Worm (Caenorhabditis elegans): Measurements from ENCODE around the gene K07H8.12.
A peak's percentile ranks its signal among the peaks of the same experiment; 100 is the strongest.

Gene K07H8.12

DNA sequence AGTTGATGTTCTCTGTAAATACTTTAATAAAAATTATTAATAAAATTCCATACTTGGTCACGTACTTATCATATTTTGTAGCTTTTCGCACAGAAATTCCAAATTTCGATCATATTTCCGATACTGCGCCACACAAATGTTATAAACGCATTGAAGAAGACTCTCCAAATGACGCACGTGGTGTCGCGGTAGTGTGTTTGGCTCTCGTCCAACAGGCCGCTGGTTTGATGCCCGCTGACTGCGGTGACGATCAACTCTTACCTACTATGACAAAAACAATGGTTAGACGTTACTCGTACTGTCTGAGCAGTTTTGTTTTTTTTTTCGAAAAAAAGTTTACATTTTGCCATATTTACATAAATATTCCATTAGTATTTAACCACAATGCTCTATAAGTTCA lies 23.7 kb downstream of the K07H8.12 start (continued):
- TF ChIP-seq mes-2 (tag; optimal IDR thresholded peaks at IDR 0.05; ENCODE audit: poor library complexity, severe bottlenecking): no peak
- no peak for TF ChIP-seq cey-2 (tag; optimal IDR thresholded peaks at IDR 0.05; ENCODE audit: borderline replicate concordance, insufficient read depth)
- TF ChIP-seq dmd-6 (GFP tag; IDR thresholded peaks at IDR 0.05): peak; percentile 78
- TF ChIP-seq snpc-1.2 (GFP tag; IDR thresholded peaks at IDR 0.05): peak; percentile 93; the same call in 1 of the 2 replicates
- peak; percentile 84 for TF ChIP-seq nhr-102 (tag; optimal IDR thresholded peaks at IDR 0.05)
- 0 out of 2 replicates have a peak, but pooled peaks have one; percentile 59 for TF ChIP-seq ZK337.2 (GFP tag; IDR thresholded peaks at IDR 0.05)
- peak; percentile 80 for TF ChIP-seq Y48G9A.11 (GFP tag; IDR thresholded peaks at IDR 0.05)

ce11 chrIV:8251346-8251745 lies 25.2 kb downstream of the K07H8.12 start:
- TF ChIP-seq hlh-11 (tag; optimal IDR thresholded peaks at IDR 0.05) (peak; percentile 21), dmd-6 (GFP tag; IDR thresholded peaks at IDR 0.05) (peak; percentile 75), fkh-10 (GFP tag; optimal IDR thresholded peaks at IDR 0.05) (no peak), nhr-77 (tag; optimal IDR thresholded peaks at IDR 0.05) (peak; percentile 6), nhr-28 (tag; optimal IDR thresholded peaks at IDR 0.05) (peak; percentile 38), pqm-1 (tag; optimal IDR thresholded peaks at IDR 0.05) (peak; percentile 29), mep-1 (tag; optimal IDR thresholded peaks at IDR 0.05) (peak; percentile 26), rbr-2 (tag; optimal IDR thresholded peaks at IDR 0.05) (no peak), dmd-9 (GFP tag; IDR thresholded peaks at IDR 0.05) (no peak), nhr-41 (GFP tag; IDR thresholded peaks at IDR 0.05) (no peak), mdl-1 (tag; optimal IDR thresholded peaks at IDR 0.05) (peak in 1 of 2 experiments; percentile 45), nhr-10 (tag; optimal IDR thresholded peaks at IDR 0.05) (no peak), ceh-20 (GFP tag; IDR thresholded peaks at IDR 0.05) (no peak), dve-1 (tag; optimal IDR thresholded peaks at IDR 0.05; ENCODE audit: insufficient read depth) (peak; percentile 69), madf-9 (GFP tag; conservative IDR thresholded peaks at IDR 0.05) (no peak), ceh-82 (tag; optimal IDR thresholded peaks at IDR 0.05) (no peak), sdz-12 (GFP tag; optimal IDR thresholded peaks at IDR 0.05) (no peak), daf-16 (GFP tag; optimal IDR thresholded peaks at IDR 0.05) (no peak), daf-16 (tag; optimal IDR thresholded peaks at IDR 0.05) (no peak), R02D3.7 (tag; optimal IDR thresholded peaks at IDR 0.05) (no peak)

ce11 chrIV:8247341-8247740 lies 29.2 kb downstream of the K07H8.12 start:
- TF ChIP-seq madf-9 (GFP tag; conservative IDR thresholded peaks at IDR 0.05) (no peak), aha-1 (tag) (peak; percentile 31)

ce11 chrIV:8244112-8244511 lies 32.4 kb downstream of the K07H8.12 start, which contains the start of gene T09A12.1:
Gene T09A12.1 (plus strand): TSS chrIV:8244412.
- TF ChIP-seq set-16 (GFP tag; IDR thresholded peaks at IDR 0.05) (no peak), snpc-1.2 (GFP tag; IDR thresholded peaks at IDR 0.05) (no peak), lir-3 (tag; optimal IDR thresholded peaks at IDR 0.05) (no peak), T20F7.1 (GFP tag; optimal IDR thresholded peaks at IDR 0.05) (no peak)

DNA sequence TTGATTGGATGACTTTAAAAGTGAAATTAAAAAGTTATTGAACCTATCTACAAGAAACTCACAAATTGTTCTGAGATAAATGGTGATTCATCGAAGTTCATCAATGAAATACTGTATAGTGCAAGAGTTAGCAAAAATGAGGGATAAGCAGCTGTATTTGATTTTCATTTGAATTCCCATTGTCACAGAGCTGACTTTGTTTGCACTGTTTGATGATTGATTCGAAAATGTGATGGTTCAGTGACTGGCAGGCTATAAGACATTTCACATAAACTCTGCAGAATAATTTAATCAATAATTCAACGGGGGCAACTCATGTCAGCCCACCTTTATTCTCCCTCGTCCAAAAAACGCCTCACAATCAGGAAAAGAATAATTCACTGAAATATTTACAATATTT lies 32.9 kb downstream of the K07H8.12 start, which contains the start of gene T09A12.8:
Gene T09A12.8 (minus strand): TSS at position 101 of the 400 bp plus-strand sequence.
- TF ChIP-seq duxl-1 (tag; optimal IDR thresholded peaks at IDR 0.05; ENCODE audit: poor library complexity): no peak
- TF ChIP-seq nhr-42 (GFP tag; IDR thresholded peaks at IDR 0.05): no peak
- no peak for TF ChIP-seq ceh-32 (tag; optimal IDR thresholded peaks at IDR 0.05; ENCODE audit: poor library complexity)
- no peak for TF ChIP-seq ZK337.2 (GFP tag; IDR thresholded peaks at IDR 0.05)
- no peak for TF ChIP-seq fkh-10 (GFP tag; optimal IDR thresholded peaks at IDR 0.05)
- no peak for TF ChIP-seq skn-1 (tag; optimal IDR thresholded peaks at IDR 0.05)
- TF ChIP-seq pha-4 (GFP tag; IDR thresholded peaks at IDR 0.05): no peak
- no peak for TF ChIP-seq pha-4 (tag; optimal IDR thresholded peaks at IDR 0.05)
- TF ChIP-seq Y105C5A.15 (GFP tag; IDR thresholded peaks at IDR 0.05): no peak
- no peak for TF ChIP-seq ceh-82 (tag; optimal IDR thresholded peaks at IDR 0.05)
- TF ChIP-seq nhr-25 (tag; optimal IDR thresholded peaks at IDR 0.05; ENCODE audit: borderline replicate concordance, insufficient read depth): no peak
- no peak for TF ChIP-seq nhr-102 (tag; optimal IDR thresholded peaks at IDR 0.05)
- TF ChIP-seq daf-12 (tag; optimal IDR thresholded peaks at IDR 0.05): no peak

Data from whole organism, L4 larva.